Worm (Caenorhabditis elegans) whole organism, L2 larva: ENCODE measurements around the gene F10G7.9.

Experiments
- C34F6.9 ChIP-seq: fragments of 150-350 bp; optimal IDR thresholded peaks from 2 replicates; lab custom pipeline; 2014; ENCODE audit warnings: missing biosample characterization, missing genetic modification characterization
- F13H6.1 ChIP-seq: sonication (generic microtip); optimal IDR thresholded peaks from 2 replicates; lab custom pipeline; 2016; ENCODE audit warnings: missing genetic modification characterization, missing compliant biosample characterization
- R02D3.7 ChIP-seq: fragments of 150-350 bp; optimal IDR thresholded peaks from 2 replicates; lab custom pipeline; 2014; ENCODE audit warnings: missing biosample characterization, missing genetic modification characterization
- Y55F3AM.14 ChIP-seq: fragments of 200-800 bp; sonication (Bioruptor generic); optimal IDR thresholded peaks from 2 replicates; lab custom pipeline; 2018; ENCODE audit warnings: mild to moderate bottlenecking, missing genetic modification characterization, missing compliant biosample characterization
- ZK546.5 ChIP-seq: sonication (generic microtip); optimal IDR thresholded peaks from 2 replicates; lab custom pipeline; 2017; ENCODE audit warnings: missing biosample characterization, missing genetic modification characterization
- alr-1 ChIP-seq: fragments of 150-350 bp; optimal IDR thresholded peaks from 2 replicates; lab custom pipeline; 2014; ENCODE audit warnings: missing biosample characterization, missing genetic modification characterization
- aly-2 ChIP-seq: fragments of 150-350 bp; optimal IDR thresholded peaks from 2 replicates; lab custom pipeline; 2014; ENCODE audit warnings: missing biosample characterization, missing genetic modification characterization
- ama-1 ChIP-seq: fragments of 150-350 bp; optimal IDR thresholded peaks from 2 replicates; lab custom pipeline; 2018; ENCODE audit warnings: inconsistent platforms
- blmp-1 ChIP-seq: sonication (generic microtip); optimal IDR thresholded peaks from 2 replicates; lab custom pipeline; 2017; ENCODE audit warnings: missing genetic modification characterization, mild to moderate bottlenecking, missing compliant biosample characterization, antibody characterized with exemption, moderate library complexity; ENCODE audit not compliant: insufficient read depth
- ceh-16 ChIP-seq: fragments of 150-350 bp; optimal IDR thresholded peaks from 2 replicates; lab custom pipeline; 2014; ENCODE audit warnings: missing biosample characterization, missing genetic modification characterization
- ceh-82 ChIP-seq: fragments of 150-350 bp; optimal IDR thresholded peaks from 2 replicates; lab custom pipeline; 2014; ENCODE audit warnings: missing biosample characterization, missing genetic modification characterization
- crh-2 ChIP-seq: sonication (generic microtip); optimal IDR thresholded peaks from 2 replicates; lab custom pipeline; 2017; ENCODE audit warnings: missing biosample characterization, missing genetic modification characterization
- dmd-4 ChIP-seq: sonication (generic microtip); optimal IDR thresholded peaks from 2 replicates; lab custom pipeline; 2017; ENCODE audit warnings: missing biosample characterization, missing genetic modification characterization
- egl-27 ChIP-seq: sonication (generic microtip); optimal IDR thresholded peaks from 3 replicates; lab custom pipeline; 2017; ENCODE audit warnings: missing biosample characterization, missing genetic modification reagents, missing genetic modification characterization
- elt-1 ChIP-seq: fragments of 150-350 bp; optimal IDR thresholded peaks from 2 replicates; lab custom pipeline; 2014; ENCODE audit warnings: missing biosample characterization, missing genetic modification characterization
- elt-3 ChIP-seq: sonication (generic microtip); optimal IDR thresholded peaks from 2 replicates; lab custom pipeline; 2017; ENCODE audit warnings: missing biosample characterization, missing genetic modification characterization
- fos-1 ChIP-seq: fragments of 150-350 bp; optimal IDR thresholded peaks from 2 replicates; lab custom pipeline; 2014; ENCODE audit warnings: missing biosample characterization, missing genetic modification characterization
- gmeb-1 ChIP-seq: fragments of 150-350 bp; optimal IDR thresholded peaks from 2 replicates; lab custom pipeline; 2014; ENCODE audit warnings: missing biosample characterization, missing genetic modification characterization
- lin-11 ChIP-seq: fragments of 150-350 bp; sonication (generic microtip); optimal IDR thresholded peaks from 2 replicates; lab custom pipeline; 2014; ENCODE audit warnings: missing biosample characterization, missing genetic modification characterization, inconsistent platforms, mixed read lengths
- lin-13 ChIP-seq: fragments of 150-350 bp; optimal IDR thresholded peaks from 2 replicates; lab custom pipeline; 2014; ENCODE audit warnings: missing biosample characterization, missing genetic modification reagents, missing genetic modification characterization
- lin-39 ChIP-seq: fragments of 150-350 bp; optimal IDR thresholded peaks from 2 replicates; lab custom pipeline; 2014; ENCODE audit warnings: missing biosample characterization, missing genetic modification reagents, missing genetic modification characterization
- lsy-2 ChIP-seq, 2 experiments: fragments of 150-350 bp in 1 of 2; sonication (generic microtip) in 1 of 2; optimal IDR thresholded peaks; 2 replicates each; lab custom pipeline; 2014 to 2017; ENCODE audit warnings: missing biosample characterization in 2 of 2, missing genetic modification characterization in 2 of 2
- mab-5 ChIP-seq: fragments of 150-350 bp; optimal IDR thresholded peaks from 2 replicates; lab custom pipeline; 2014; ENCODE audit warnings: missing biosample characterization, missing genetic modification characterization
- mbf-1 ChIP-seq: sonication (generic microtip); optimal IDR thresholded peaks from 2 replicates; lab custom pipeline; 2017; ENCODE audit warnings: missing biosample characterization, missing genetic modification characterization
- mdl-1 ChIP-seq, 2 experiments: fragments of 150-350 bp in 1 of 2; sonication (generic microtip) in 1 of 2; optimal IDR thresholded peaks; 2 replicates each; lab custom pipeline; 2017; ENCODE audit warnings: missing biosample characterization in 2 of 2, missing genetic modification characterization in 2 of 2
- nhr-10 ChIP-seq: sonication (generic microtip); optimal IDR thresholded peaks from 2 replicates; lab custom pipeline; 2017; ENCODE audit warnings: missing biosample characterization, missing genetic modification characterization
- nhr-11 ChIP-seq: fragments of 150-350 bp; optimal IDR thresholded peaks from 2 replicates; lab custom pipeline; 2014; ENCODE audit warnings: missing biosample characterization, missing genetic modification characterization
- nhr-12 ChIP-seq: fragments of 150-350 bp; optimal IDR thresholded peaks from 2 replicates; lab custom pipeline; 2014; ENCODE audit warnings: missing biosample characterization, missing genetic modification characterization
- nhr-129 ChIP-seq: fragments of 150-350 bp; optimal IDR thresholded peaks from 2 replicates; lab custom pipeline; 2014; ENCODE audit warnings: missing biosample characterization, missing genetic modification characterization
- nhr-21 ChIP-seq: fragments of 150-350 bp; optimal IDR thresholded peaks from 2 replicates; lab custom pipeline; 2014; ENCODE audit warnings: missing biosample characterization, missing genetic modification characterization
- nhr-23 ChIP-seq: fragments of 150-350 bp; optimal IDR thresholded peaks from 2 replicates; lab custom pipeline; 2014; ENCODE audit warnings: missing biosample characterization, missing genetic modification reagents, missing genetic modification characterization
- nhr-237 ChIP-seq: fragments of 150-350 bp; optimal IDR thresholded peaks from 2 replicates; lab custom pipeline; 2014; ENCODE audit warnings: missing biosample characterization, missing genetic modification characterization
- nhr-25 ChIP-seq: fragments of 150-350 bp; sonication (generic microtip); optimal IDR thresholded peaks from 3 replicates; lab custom pipeline; 2014; ENCODE audit warnings: missing biosample characterization, missing genetic modification characterization
- nhr-6 ChIP-seq: fragments of 150-350 bp; optimal IDR thresholded peaks from 2 replicates; lab custom pipeline; 2014; ENCODE audit warnings: missing biosample characterization, missing genetic modification characterization
- nhr-77 ChIP-seq: fragments of 150-350 bp; optimal IDR thresholded peaks from 2 replicates; lab custom pipeline; 2014; ENCODE audit warnings: missing biosample characterization, missing genetic modification characterization
- peb-1 ChIP-seq: fragments of 150-350 bp; optimal IDR thresholded peaks from 2 replicates; lab custom pipeline; 2014; ENCODE audit warnings: missing biosample characterization, missing genetic modification characterization
- sem-4 ChIP-seq: fragments of 150-350 bp; optimal IDR thresholded peaks from 2 replicates; lab custom pipeline; 2014; ENCODE audit warnings: missing biosample characterization, missing genetic modification reagents, missing genetic modification characterization
- skn-1 ChIP-seq: sonication (generic microtip); optimal IDR thresholded peaks from 2 replicates; lab custom pipeline; 2017; ENCODE audit warnings: missing biosample characterization, missing genetic modification characterization
- sma-3 ChIP-seq: sonication (generic microtip); optimal IDR thresholded peaks from 2 replicates; lab custom pipeline; 2016; ENCODE audit warnings: missing genetic modification reagents, missing genetic modification characterization, missing compliant biosample characterization
- sma-9 ChIP-seq, 2 experiments: fragments of 150-350 bp in 1 of 2; sonication (generic microtip) in 1 of 2; optimal IDR thresholded peaks; 2 replicates each; lab custom pipeline; 2014 to 2016; ENCODE audit warnings: missing genetic modification characterization in 2 of 2, mild to moderate bottlenecking in 1 of 2, missing biosample characterization in 1 of 2, missing compliant biosample characterization in 1 of 2, missing genetic modification reagents in 1 of 2, moderate library complexity in 1 of 2
- snpc-4 ChIP-seq: fragments of 150-350 bp; optimal IDR thresholded peaks from 2 replicates; lab custom pipeline; 2014; ENCODE audit warnings: missing biosample characterization, missing genetic modification characterization
- unc-39 ChIP-seq: fragments of 150-350 bp; optimal IDR thresholded peaks from 2 replicates; lab custom pipeline; 2014; ENCODE audit warnings: missing biosample characterization, missing genetic modification characterization
- unc-55 ChIP-seq: fragments of 150-350 bp; sonication (generic microtip); optimal IDR thresholded peaks from 3 replicates; lab custom pipeline; 2014; ENCODE audit warnings: missing biosample characterization, missing genetic modification reagents, missing genetic modification characterization
- unc-62 ChIP-seq: fragments of 150-350 bp; optimal IDR thresholded peaks from 2 replicates; lab custom pipeline; 2014; ENCODE audit warnings: missing biosample characterization, missing genetic modification reagents, missing genetic modification characterization
- zag-1 ChIP-seq: fragments of 150-350 bp; optimal IDR thresholded peaks from 2 replicates; lab custom pipeline; 2014; ENCODE audit warnings: missing biosample characterization, missing genetic modification characterization
- ztf-1 ChIP-seq: fragments of 200-800 bp; sonication (Bioruptor generic); conservative IDR thresholded peaks from 2 replicates; pipeline ENCODE4 v1.3.6; 2022; ENCODE audit warnings: missing genetic modification characterization, missing compliant biosample characterization
- ztf-11 ChIP-seq: sonication (generic microtip); optimal IDR thresholded peaks from 2 replicates; lab custom pipeline; 2017; ENCODE audit warnings: missing biosample characterization, missing genetic modification characterization
- ztf-4 ChIP-seq: fragments of 150-350 bp; optimal IDR thresholded peaks from 2 replicates; lab custom pipeline; 2014; ENCODE audit warnings: missing biosample characterization, missing genetic modification characterization

The F10G7.9 gene

ce11 chrII:4728687-4729086 lies 22.4 kb upstream of the F10G7.9 start:
- TF ChIP-seq elt-1 (tag; lab: Kevin White, UChicago) (no peak), zag-1 (no peak), snpc-4 (tag; lab: Kevin White, UChicago) (no peak), mab-5 (tag; lab: Kevin White, UChicago) (no peak), nhr-237 (tag; lab: Kevin White, UChicago) (no peak), sma-3 (GFP tag; lab: Kevin White, UChicago) (peak; percentile 3), F13H6.1 (tag; lab: Kevin White, UChicago) (peak; percentile 65), nhr-129 (tag; lab: Kevin White, UChicago) (peak; percentile 72), ama-1 (no peak), egl-27 (no peak), nhr-77 (tag; lab: Kevin White, UChicago) (no peak), crh-2 (peak; percentile 76), nhr-6 (tag; lab: Kevin White, UChicago) (no peak), mdl-1 (tag; optimal IDR thresholded peaks at IDR 0.05; lab: Kevin White, UChicago) (no peak), gmeb-1 (no peak), sma-9 (GFP tag; optimal IDR thresholded peaks at IDR 0.05; lab: Kevin White, UChicago) (peak; percentile 65), sma-9 (tag; optimal IDR thresholded peaks at IDR 0.05; lab: Kevin White, UChicago) (no peak), nhr-21 (tag; lab: Kevin White, UChicago) (no peak), ceh-82 (tag; lab: Kevin White, UChicago) (no peak), aly-2 (tag; lab: Kevin White, UChicago) (no peak), blmp-1 (tag; lab: Kevin White, UChicago) (no peak), unc-39 (tag; lab: Kevin White, UChicago) (no peak), nhr-23 (tag; lab: Kevin White, UChicago) (no peak), fos-1 (tag; lab: Kevin White, UChicago) (peak; percentile 95), lin-11 (tag; lab: Kevin White, UChicago) (no peak), R02D3.7 (tag; lab: Kevin White, UChicago) (no peak), ZK546.5 (no peak), peb-1 (no peak), Y55F3AM.14 (GFP tag; lab: Kevin White, UChicago) (no peak), alr-1 (no peak), lin-13 (GFP tag; lab: Kevin White, UChicago) (no peak), lin-39 (tag; lab: Kevin White, UChicago) (no peak), ztf-11 (tag; lab: Kevin White, UChicago) (no peak), skn-1 (tag; lab: Kevin White, UChicago) (no peak), nhr-11 (tag; lab: Kevin White, UChicago) (no peak), ztf-4 (tag; lab: Kevin White, UChicago) (no peak), nhr-10 (tag; lab: Kevin White, UChicago) (no peak), elt-3 (tag; lab: Kevin White, UChicago) (no peak), dmd-4 (tag; lab: Kevin White, UChicago) (no peak), mbf-1 (no peak), ceh-16 (tag; lab: Kevin White, UChicago) (no peak), C34F6.9 (tag; lab: Kevin White, UChicago) (peak; percentile 46), unc-55 (no peak), ztf-1 (no peak), lsy-2 (tag; optimal IDR thresholded peaks at IDR 0.05; lab: Kevin White, UChicago) (peak in 1 of 2 experiments; percentile 61), unc-62 (no peak), sem-4 (tag; lab: Kevin White, UChicago) (no peak), nhr-25 (tag; lab: Kevin White, UChicago) (no peak), nhr-12 (tag; lab: Kevin White, UChicago) (no peak)
- TF ChIP-seq, all 48 proteins: peak for 8
